Worm (Caenorhabditis elegans): Measurements from ENCODE around the gene F53C3.8.

DNA sequence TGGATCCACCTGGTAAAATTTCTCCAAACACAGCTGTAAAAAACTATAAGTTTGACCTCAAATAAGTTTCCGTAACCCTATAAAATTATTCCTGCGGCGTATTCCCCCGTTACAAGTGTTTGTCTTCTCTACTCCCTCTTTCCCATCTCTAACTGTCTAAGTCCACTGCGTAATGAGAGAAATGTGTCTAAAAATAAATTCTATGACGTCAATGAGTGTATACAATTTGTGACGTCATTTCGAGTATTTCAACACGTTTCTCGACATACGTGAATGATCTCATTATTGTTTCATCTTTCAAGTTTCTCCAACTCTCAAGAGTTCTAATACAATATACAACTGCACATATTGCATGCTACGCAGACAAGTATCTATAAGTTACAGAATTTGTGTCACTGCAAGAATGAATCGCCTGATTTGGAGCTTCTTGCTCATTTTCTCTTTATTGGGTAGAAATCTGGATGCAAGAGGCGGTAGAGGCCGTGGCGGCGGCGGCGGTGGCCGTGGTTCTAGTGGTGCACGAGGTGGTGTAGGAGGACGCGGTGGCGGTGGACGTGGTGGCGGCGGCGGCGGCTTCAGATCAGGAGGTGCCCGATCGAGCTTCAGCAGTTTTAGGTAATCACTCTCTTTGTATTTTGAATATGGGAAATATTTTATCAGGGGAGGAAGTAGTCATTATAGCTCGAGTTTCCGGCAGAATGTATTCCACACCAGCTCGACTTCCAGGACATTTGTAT lies 6.7 kb downstream of the F53C3.8 start, which contains the start of gene F53C3.6:
- TF ChIP-seq B0310.2 (tag; optimal IDR thresholded peaks at IDR 0.05) (no peak), ama-1 (optimal IDR thresholded peaks at IDR 0.05) (no peak), tbx-37 (GFP tag; conservative IDR thresholded peaks at IDR 0.05) (no peak), hnd-1 (tag; optimal IDR thresholded peaks at IDR 0.05) (no peak), flt-1 (GFP tag; IDR thresholded peaks at IDR 0.05) (no peak), pes-1 (GFP tag; IDR thresholded peaks at IDR 0.05) (no peak), hmbx-1 (tag; optimal IDR thresholded peaks at IDR 0.05) (no peak), F13C5.2 (tag; optimal IDR thresholded peaks at IDR 0.05) (no peak), scrt-1 (GFP tag; IDR thresholded peaks at IDR 0.05) (no peak), ceh-36 (tag; optimal IDR thresholded peaks at IDR 0.05) (no peak), hmg-4 (GFP tag; optimal IDR thresholded peaks at IDR 0.05) (no peak), tbx-11 (GFP tag; IDR thresholded peaks at IDR 0.05) (no peak), tra-4 (tag; optimal IDR thresholded peaks at IDR 0.05) (no peak), sea-1 (GFP tag; conservative IDR thresholded peaks at IDR 0.05) (no peak)

All from whole organism, early embryonic.